Fruit fly (Drosophila melanogaster) whole organism, embryonic: ENCODE results near the gene Arfip.

Experiments
- ATbp ChIP-seq: fragments of 200-800 bp; sonication (Bioruptor generic); optimal IDR thresholded peaks from 2 replicates; lab custom pipeline; 2017; ENCODE audit warnings: missing biosample characterization, mild to moderate bottlenecking, missing genetic modification characterization, missing genetic modification reagents
- Awh ChIP-seq: fragments of 200-800 bp; sonication (Bioruptor generic); IDR thresholded peaks from 2 replicates; pipeline ENCODE4, ENCODE4 v1.3.6; 2022; ENCODE audit warnings: missing biosample characterization, missing genetic modification characterization
- BtbVII ChIP-seq: fragments of 200-800 bp; sonication (Bioruptor generic); optimal IDR thresholded peaks from 3 replicates; lab custom pipeline; 2017; ENCODE audit warnings: missing biosample characterization, mild to moderate bottlenecking, missing genetic modification characterization
- Bteb2 ChIP-seq: fragments of 200-800 bp; sonication (Bioruptor generic); optimal IDR thresholded peaks from 2 replicates; lab custom pipeline; 2016; ENCODE audit warnings: missing biosample characterization, missing genetic modification characterization
- CG10543 ChIP-seq: fragments of 200-800 bp; sonication (Bioruptor generic); optimal IDR thresholded peaks from 3 replicates; lab custom pipeline; 2017; ENCODE audit warnings: missing biosample characterization, mild to moderate bottlenecking, missing genetic modification characterization, moderate library complexity
- CG11695 ChIP-seq: fragments of 200-800 bp; sonication (Bioruptor generic); IDR thresholded peaks from 3 replicates; pipeline ENCODE4 v1.3.6; 2022; ENCODE audit warnings: missing biosample characterization, missing genetic modification characterization
- CG12071 ChIP-seq: fragments of 200-800 bp; sonication (Bioruptor generic); optimal IDR thresholded peaks from 3 replicates; lab custom pipeline; 2018; ENCODE audit warnings: missing biosample characterization, mild to moderate bottlenecking, missing genetic modification characterization
- CG13296 ChIP-seq: fragments of 200-800 bp; sonication (Bioruptor generic); optimal IDR thresholded peaks from 3 replicates; lab custom pipeline; 2018; ENCODE audit warnings: missing biosample characterization, mild to moderate bottlenecking, missing genetic modification characterization
- CG14050 ChIP-seq: fragments of 200-800 bp; sonication (Bioruptor generic); IDR thresholded peaks from 3 replicates; pipeline ENCODE4 v1.3.6; 2022; ENCODE audit warnings: missing biosample characterization, missing genetic modification characterization
- CG1529 ChIP-seq: fragments of 200-800 bp; sonication (Bioruptor generic); optimal IDR thresholded peaks from 3 replicates; lab custom pipeline; 2018; ENCODE audit warnings: missing biosample characterization, missing genetic modification characterization
- CG17385 ChIP-seq: fragments of 200-800 bp; sonication (Bioruptor generic); optimal IDR thresholded peaks from 3 replicates; lab custom pipeline; 2018; ENCODE audit warnings: missing biosample characterization, mild to moderate bottlenecking, missing genetic modification characterization
- CG17829 ChIP-seq: fragments of 200-800 bp; optimal IDR thresholded peaks from 2 replicates; lab custom pipeline; 2019; ENCODE audit warnings: missing biosample characterization, mild to moderate bottlenecking, missing genetic modification characterization, moderate library complexity
- CG2712 ChIP-seq: fragments of 200-800 bp; optimal IDR thresholded peaks from 3 replicates; lab custom pipeline; 2019; ENCODE audit warnings: missing biosample characterization, mild to moderate bottlenecking, missing genetic modification characterization, moderate library complexity
- CG34376 ChIP-seq: fragments of 200-800 bp; sonication (Bioruptor generic); optimal IDR thresholded peaks from 2 replicates; lab custom pipeline; 2018; ENCODE audit warnings: missing biosample characterization, mild to moderate bottlenecking, missing genetic modification characterization
- CG5180 ChIP-seq: fragments of 200-800 bp; sonication (Bioruptor generic); optimal IDR thresholded peaks from 3 replicates; lab custom pipeline; 2017; ENCODE audit warnings: missing biosample characterization, missing genetic modification characterization, mild to moderate bottlenecking, moderate library complexity, missing genetic modification reagents
- CG6791 ChIP-seq: fragments of 200-800 bp; sonication (Bioruptor generic); IDR thresholded peaks from 3 replicates; pipeline ENCODE4 v1.3.6; 2022; ENCODE audit warnings: missing biosample characterization, missing genetic modification characterization; ENCODE audit not compliant: partially characterized antibody
- CG6854 ChIP-seq: fragments of 200-800 bp; sonication (Bioruptor generic); optimal IDR thresholded peaks from 3 replicates; lab custom pipeline; 2017; ENCODE audit warnings: missing biosample characterization, mild to moderate bottlenecking, missing genetic modification characterization
- CG7963 ChIP-seq: fragments of 200-800 bp; sonication (Bioruptor generic); IDR thresholded peaks from 3 replicates; pipeline ENCODE4 v1.3.6; 2022; ENCODE audit warnings: missing biosample characterization, missing genetic modification characterization; ENCODE audit not compliant: partially characterized antibody
- Dek ChIP-seq: fragments of 200-800 bp; sonication (Bioruptor generic); optimal IDR thresholded peaks from 3 replicates; lab custom pipeline; 2019; ENCODE audit warnings: missing biosample characterization, mild to moderate bottlenecking, missing genetic modification characterization, moderate library complexity
- Ets65A ChIP-seq: fragments of 200-800 bp; sonication (Bioruptor generic); peaks from one replicate; lab custom pipeline; 2016; ENCODE audit warnings: missing biosample characterization, missing genetic modification characterization
- Jarid2 ChIP-seq: fragments of 200-800 bp; sonication (Bioruptor generic); optimal IDR thresholded peaks from 3 replicates; lab custom pipeline; 2017; ENCODE audit warnings: mild to moderate bottlenecking, missing biosample characterization, missing genetic modification reagents, missing genetic modification characterization
- Pdp1 ChIP-seq, 2 experiments: fragments of 200-800 bp; sonication (Bioruptor generic); optimal IDR thresholded peaks; 3 replicates each; lab custom pipeline; 2016; ENCODE audit warnings: missing biosample characterization in 2 of 2, missing genetic modification characterization in 2 of 2, mild to moderate bottlenecking in 1 of 2, moderate library complexity in 1 of 2
- Sox100B ChIP-seq: fragments of 200-800 bp; sonication (Bioruptor generic); optimal IDR thresholded peaks from 3 replicates; lab custom pipeline; 2018; ENCODE audit warnings: missing biosample characterization, mild to moderate bottlenecking, missing genetic modification characterization
- Trl ChIP-seq, 3 experiments: fragments of >200 bp in 2 of 3; fragments of 200-800 bp in 1 of 3; sonication (Bioruptor generic) in 1 of 3; optimal IDR thresholded peaks; 2 replicates in 1 of 3; 3 replicates in 2 of 3; lab custom pipeline; 2016 to 2017; ENCODE audit warnings: missing biosample characterization in 1 of 3, missing genetic modification characterization in 1 of 3
- Vsx1 ChIP-seq: fragments of 200-800 bp; sonication (Bioruptor generic); optimal IDR thresholded peaks from 2 replicates; lab custom pipeline; 2017; ENCODE audit warnings: missing biosample characterization, mild to moderate bottlenecking, missing genetic modification characterization, missing genetic modification reagents
- ash1 ChIP-seq: fragments of 200-800 bp; sonication (Bioruptor generic); optimal IDR thresholded peaks from 2 replicates; lab custom pipeline; 2018; ENCODE audit warnings: missing biosample characterization, mild to moderate bottlenecking, missing genetic modification characterization
- cg ChIP-seq: fragments of 200-800 bp; sonication (Bioruptor generic); optimal IDR thresholded peaks from 3 replicates; lab custom pipeline; 2019; ENCODE audit warnings: missing biosample characterization, mild to moderate bottlenecking, missing genetic modification characterization, moderate library complexity
- chinmo ChIP-seq: fragments of 200-800 bp; sonication (Bioruptor generic); IDR thresholded peaks from 4 replicates; pipeline ENCODE4 v1.3.6; 2022; ENCODE audit warnings: missing biosample characterization, missing genetic modification characterization; ENCODE audit not compliant: partially characterized antibody
- croc ChIP-seq: fragments of 200-800 bp; sonication (Bioruptor generic); conservative IDR thresholded peaks from 3 replicates; pipeline ENCODE4 v1.3.6; 2022; ENCODE audit warnings: missing biosample characterization, missing genetic modification characterization
- cwo ChIP-seq: fragments of 200-800 bp; sonication (Bioruptor generic); optimal IDR thresholded peaks from 3 replicates; lab custom pipeline; 2017; ENCODE audit warnings: missing biosample characterization, missing genetic modification characterization, mild to moderate bottlenecking, moderate library complexity, missing genetic modification reagents
- disco-r ChIP-seq: fragments of 200-800 bp; sonication (Bioruptor generic); optimal IDR thresholded peaks from 2 replicates; lab custom pipeline; 2016; ENCODE audit warnings: missing biosample characterization, missing genetic modification characterization
- dpn ChIP-seq, 2 experiments: fragments of 200-800 bp; sonication (Bioruptor generic); optimal IDR thresholded peaks; 3 replicates each; lab custom pipeline; 2016; ENCODE audit warnings: missing biosample characterization in 2 of 2, missing genetic modification characterization in 2 of 2
- dysf ChIP-seq: fragments of 200-800 bp; sonication (Bioruptor generic); IDR thresholded peaks from 3 replicates; pipeline ENCODE4 v1.3.6; 2022; ENCODE audit warnings: missing biosample characterization, missing genetic modification characterization
- ewg ChIP-seq: fragments of 200-800 bp; sonication (Bioruptor generic); optimal IDR thresholded peaks from 3 replicates; lab custom pipeline; 2017; ENCODE audit warnings: mild to moderate bottlenecking, missing biosample characterization, missing genetic modification reagents, missing genetic modification characterization
- exex ChIP-seq: fragments of 200-800 bp; sonication (Bioruptor generic); optimal IDR thresholded peaks from 4 replicates; lab custom pipeline; 2018; ENCODE audit warnings: missing biosample characterization, mild to moderate bottlenecking, missing genetic modification characterization, moderate library complexity
- eyg ChIP-seq: fragments of 200-800 bp; sonication (Bioruptor generic); optimal IDR thresholded peaks from 3 replicates; lab custom pipeline; 2016; ENCODE audit warnings: missing biosample characterization, missing genetic modification characterization
- gce ChIP-seq: fragments of 200-800 bp; sonication (Bioruptor generic); IDR thresholded peaks from 3 replicates; pipeline ENCODE4 v1.3.6; 2022; ENCODE audit warnings: missing biosample characterization, missing genetic modification characterization
- gem ChIP-seq: fragments of 200-800 bp; sonication (Bioruptor generic); optimal IDR thresholded peaks from 2 replicates; lab custom pipeline; 2019; ENCODE audit warnings: missing biosample characterization, mild to moderate bottlenecking, missing genetic modification characterization, moderate library complexity
- grn ChIP-seq: fragments of 200-800 bp; sonication (Bioruptor generic); optimal IDR thresholded peaks from 3 replicates; lab custom pipeline; 2017; ENCODE audit warnings: missing biosample characterization, missing genetic modification characterization
- gt ChIP-seq: fragments of 200-800 bp; sonication (Bioruptor generic); IDR thresholded peaks from 2 replicates; pipeline ENCODE4 v1.3.6; 2022; ENCODE audit warnings: missing biosample characterization, missing genetic modification characterization
- mirr ChIP-seq: fragments of 200-800 bp; sonication (Bioruptor generic); optimal IDR thresholded peaks from 3 replicates; lab custom pipeline; 2018; ENCODE audit warnings: missing biosample characterization, mild to moderate bottlenecking, missing genetic modification characterization
- sens ChIP-seq: fragments of 200-800 bp; sonication (Bioruptor generic); peaks from one replicate; lab custom pipeline; 2016; ENCODE audit warnings: missing biosample characterization, missing genetic modification characterization
- sr ChIP-seq: fragments of 200-800 bp; sonication (Bioruptor generic); IDR thresholded peaks from 3 replicates; pipeline ENCODE4 v1.3.6; 2022; ENCODE audit warnings: missing biosample characterization, missing genetic modification characterization
- sug ChIP-seq: fragments of 200-800 bp; optimal IDR thresholded peaks from 2 replicates; lab custom pipeline; 2019; ENCODE audit warnings: missing biosample characterization, mild to moderate bottlenecking, missing genetic modification characterization, moderate library complexity
- unc-4 ChIP-seq: fragments of 200-800 bp; sonication (Bioruptor generic); IDR thresholded peaks from 2 replicates; pipeline ENCODE4 v1.3.6; 2022; ENCODE audit warnings: missing biosample characterization, missing genetic modification characterization; ENCODE audit not compliant: partially characterized antibody
- vnd ChIP-seq: fragments of 200-800 bp; sonication (Bioruptor generic); IDR thresholded peaks from 3 replicates; pipeline ENCODE4 v1.3.6; 2022; ENCODE audit warnings: missing biosample characterization, missing genetic modification characterization; ENCODE audit not compliant: partially characterized antibody
- wek ChIP-seq: fragments of 200-800 bp; sonication (Bioruptor generic); optimal IDR thresholded peaks from 3 replicates; lab custom pipeline; 2018; ENCODE audit warnings: missing biosample characterization, mild to moderate bottlenecking, missing genetic modification characterization, moderate library complexity
- yki ChIP-seq: fragments of >200 bp; optimal IDR thresholded peaks from 3 replicates; lab custom pipeline; 2018

Arfip gene

dm6 chr3R:11200042-11200884, 34.5 kb downstream of the Arfip start (continued):
- TF ChIP-seq Bteb2 (no peak), Jarid2 (peak; percentile 35), sug (peak; percentile 85), Sox100B (GFP tag; lab: Kevin White, UChicago) (peak; percentile 30), grn (GFP tag; lab: Kevin White, UChicago) (no peak), CG17385 (GFP tag; lab: Kevin White, UChicago) (peak; percentile 41), sens (GFP tag; lab: Kevin White, UChicago) (no peak), CG10543 (peak; percentile 30), Trl (optimal IDR thresholded peaks at IDR 0.05; lab: Kevin White, UChicago) (peak; percentile 41 to 84), Trl (GFP tag; optimal IDR thresholded peaks at IDR 0.05; lab: Kevin White, UChicago) (no peak), cwo (GFP tag; lab: Kevin White, UChicago) (no peak), cg (peak; percentile 43), Ets65A (GFP tag; lab: Kevin White, UChicago) (peak; percentile 25), CG6854 (GFP tag; lab: Kevin White, UChicago) (no peak), disco-r (GFP tag; lab: Kevin White, UChicago) (no peak), Vsx1 (GFP tag; lab: Kevin White, UChicago) (peak; percentile 41), CG17829 (tag; lab: Kevin White, UChicago) (peak; percentile 14), CG11695 (GFP tag; lab: Robert Waterston, UW) (no peak), croc (GFP tag; lab: Robert Waterston, UW) (no peak), ash1 (no peak), ewg (peak; percentile 16), CG14050 (GFP tag; lab: Robert Waterston, UW) (no peak), exex (tag; lab: Kevin White, UChicago) (no peak), sr (GFP tag; lab: Robert Waterston, UW) (no peak), eyg (GFP tag; lab: Kevin White, UChicago) (no peak), CG2712 (tag; lab: Kevin White, UChicago) (no peak), ATbp (GFP tag; lab: Kevin White, UChicago) (peak; percentile 46), chinmo (GFP tag; lab: Robert Waterston, UW) (0 out of 4 replicates have a peak, but pooled peaks have one; percentile 34), yki (lab: Kevin White, UChicago) (no peak), CG7963 (GFP tag; lab: Robert Waterston, UW) (no peak), unc-4 (GFP tag; lab: Robert Waterston, UW) (0 out of 2 replicates have a peak, but pooled peaks have one; percentile 15), CG34376 (GFP tag; lab: Kevin White, UChicago) (peak; percentile 63), CG12071 (GFP tag; lab: Kevin White, UChicago) (peak; percentile 2), wek (GFP tag; lab: Kevin White, UChicago) (peak; percentile 9), CG1529 (GFP tag; lab: Kevin White, UChicago) (peak; percentile 27), gt (GFP tag; lab: Robert Waterston, UW) (no peak), CG13296 (GFP tag; lab: Kevin White, UChicago) (no peak)

- TF ChIP-seq CG5180 (no peak), Dek (no peak), vnd (0 out of 3 replicates have a peak, but pooled peaks have one; percentile 31), gem (tag; lab: Kevin White, UChicago) (peak; percentile 41), Pdp1 (GFP tag; optimal IDR thresholded peaks at IDR 0.05; lab: Kevin White, UChicago) (peak in 1 of 2 experiments; percentile 84), mirr (GFP tag; lab: Kevin White, UChicago) (peak; percentile 86), dysf (no peak), BtbVII (peak; percentile 32), gce (GFP tag; lab: Robert Waterston, UW) (no peak), Awh (GFP tag; lab: Robert Waterston, UW) (no peak), CG6791 (GFP tag; lab: Robert Waterston, UW) (no peak), dpn (GFP tag; optimal IDR thresholded peaks at IDR 0.05; lab: Kevin White, UChicago) (no peak)
These were observed 35.5 kb downstream of the Arfip start for dm6 chr3R:11199227-11199835.
